Fruit fly (Drosophila melanogaster) whole organism, embryonic: ENCODE results near the gene CG32708.
A peak's percentile ranks its signal among the peaks of the same experiment; 100 is the strongest.

ENCODE experiments used
- ATbp ChIP-seq: fragments of 200-800 bp; sonication (Bioruptor generic); optimal IDR thresholded peaks from 2 replicates; lab custom pipeline; 2017; ENCODE audit warnings: missing biosample characterization, mild to moderate bottlenecking, missing genetic modification characterization, missing genetic modification reagents
- Atf-2 ChIP-seq: fragments of 200-800 bp; sonication (Bioruptor generic); optimal IDR thresholded peaks from 2 replicates; lab custom pipeline; 2016; ENCODE audit warnings: missing biosample characterization, missing genetic modification characterization
- Bdp1 ChIP-seq: fragments of 200-800 bp; sonication (Bioruptor generic); optimal IDR thresholded peaks from 3 replicates; lab custom pipeline; 2016; ENCODE audit warnings: missing biosample characterization, missing genetic modification characterization
- Blimp-1 ChIP-seq: fragments of 200-800 bp; sonication (Bioruptor generic); optimal IDR thresholded peaks from 3 replicates; lab custom pipeline; 2018; ENCODE audit warnings: missing biosample characterization, missing genetic modification characterization, mild to moderate bottlenecking, moderate library complexity, missing genetic modification reagents
- CG10267 ChIP-seq: fragments of 200-800 bp; sonication (Bioruptor generic); optimal IDR thresholded peaks from 2 replicates; lab custom pipeline; 2018; ENCODE audit warnings: missing biosample characterization, mild to moderate bottlenecking, missing genetic modification characterization, moderate library complexity
- CG10979 ChIP-seq: fragments of 200-800 bp; sonication (Bioruptor generic); optimal IDR thresholded peaks from 2 replicates; lab custom pipeline; 2018; ENCODE audit warnings: missing biosample characterization, mild to moderate bottlenecking, missing genetic modification characterization, moderate library complexity
- CG11085 ChIP-seq: fragments of 200-800 bp; sonication (Bioruptor generic); IDR thresholded peaks from 2 replicates; pipeline ENCODE4 v1.3.6; 2022; ENCODE audit warnings: missing biosample characterization, missing genetic modification characterization
- CG11695 ChIP-seq: fragments of 200-800 bp; sonication (Bioruptor generic); IDR thresholded peaks from 3 replicates; pipeline ENCODE4 v1.3.6; 2022; ENCODE audit warnings: missing biosample characterization, missing genetic modification characterization
- CG12071 ChIP-seq: fragments of 200-800 bp; sonication (Bioruptor generic); optimal IDR thresholded peaks from 3 replicates; lab custom pipeline; 2018; ENCODE audit warnings: missing biosample characterization, mild to moderate bottlenecking, missing genetic modification characterization
- CG12104 ChIP-seq: fragments of 200-800 bp; sonication (Bioruptor generic); optimal IDR thresholded peaks from 3 replicates; lab custom pipeline; 2016; ENCODE audit warnings: missing biosample characterization, missing genetic modification characterization
- CG1233 ChIP-seq: fragments of 200-800 bp; sonication (Bioruptor generic); optimal IDR thresholded peaks from 4 replicates; lab custom pipeline; 2018; ENCODE audit warnings: missing biosample characterization, mild to moderate bottlenecking, missing genetic modification characterization
- CG13775 ChIP-seq: fragments of 200-800 bp; sonication (Bioruptor generic); optimal IDR thresholded peaks from 3 replicates; lab custom pipeline; 2017; ENCODE audit warnings: missing biosample characterization, mild to moderate bottlenecking, missing genetic modification characterization
- CG14710 ChIP-seq: fragments of 200-800 bp; sonication (Bioruptor generic); optimal IDR thresholded peaks from 3 replicates; lab custom pipeline; 2019; ENCODE audit warnings: missing biosample characterization, mild to moderate bottlenecking, missing genetic modification characterization, moderate library complexity
- CG1647 ChIP-seq: fragments of 200-800 bp; sonication (Bioruptor generic); optimal IDR thresholded peaks from 3 replicates; lab custom pipeline; 2016; ENCODE audit warnings: missing biosample characterization, missing genetic modification characterization
- CG2129 ChIP-seq: fragments of 200-800 bp; sonication (Bioruptor generic); IDR thresholded peaks from 2 replicates; pipeline ENCODE4 v1.3.6; 2022; ENCODE audit warnings: missing biosample characterization, missing genetic modification characterization; ENCODE audit not compliant: partially characterized antibody
- CG3281 ChIP-seq: fragments of 200-800 bp; sonication (Bioruptor generic); optimal IDR thresholded peaks from 3 replicates; lab custom pipeline; 2017; ENCODE audit warnings: missing biosample characterization, mild to moderate bottlenecking, missing genetic modification characterization
- CG34224 ChIP-seq: fragments of 200-800 bp; sonication (Bioruptor generic); IDR thresholded peaks from 3 replicates; pipeline ENCODE4 v1.3.6; 2022; ENCODE audit warnings: missing biosample characterization, missing genetic modification characterization; ENCODE audit not compliant: partially characterized antibody
- CG34422 ChIP-seq: fragments of 200-800 bp; sonication (Bioruptor generic); IDR thresholded peaks from 3 replicates; pipeline ENCODE4 v1.3.6; 2022; ENCODE audit warnings: missing biosample characterization, missing genetic modification characterization
- CG5953 ChIP-seq: fragments of 200-800 bp; sonication (Bioruptor generic); IDR thresholded peaks from 2 replicates; pipeline ENCODE4 v1.3.6; 2022; ENCODE audit warnings: missing biosample characterization, missing genetic modification characterization
- CG8089 ChIP-seq: fragments of 200-800 bp; sonication (Bioruptor generic); optimal IDR thresholded peaks from 3 replicates; lab custom pipeline; 2016; ENCODE audit warnings: missing biosample characterization, missing genetic modification characterization
- CG8924 ChIP-seq: fragments of 200-800 bp; optimal IDR thresholded peaks from 3 replicates; lab custom pipeline; 2019; ENCODE audit warnings: missing biosample characterization, mild to moderate bottlenecking, missing genetic modification characterization, moderate library complexity
- CG9876 ChIP-seq: fragments of 200-800 bp; sonication (Bioruptor generic); optimal IDR thresholded peaks from 2 replicates; lab custom pipeline; 2016; ENCODE audit warnings: missing biosample characterization, missing genetic modification characterization
- CkIIα-i1 ChIP-seq: fragments of 200-800 bp; sonication (Bioruptor generic); IDR thresholded peaks from 2 replicates; pipeline ENCODE4 v1.3.6; 2022; ENCODE audit warnings: missing biosample characterization, missing genetic modification characterization
- D ChIP-seq, 2 experiments: fragments of 200-800 bp in 1 of 2; fragments of >200 bp in 1 of 2; sonication (Bioruptor generic) in 1 of 2; optimal IDR thresholded peaks; 2 replicates in 1 of 2; 3 replicates in 1 of 2; lab custom pipeline; 2017; ENCODE audit warnings: mild to moderate bottlenecking in 1 of 2, missing biosample characterization in 1 of 2, missing genetic modification characterization in 1 of 2, missing genetic modification reagents in 1 of 2
- Ets97D ChIP-seq: fragments of 200-800 bp; sonication (Bioruptor generic); optimal IDR thresholded peaks from 3 replicates; lab custom pipeline; 2016; ENCODE audit warnings: missing biosample characterization, missing genetic modification characterization
- Hr39 ChIP-seq: fragments of >200 bp; optimal IDR thresholded peaks from 2 replicates; lab custom pipeline; 2017
- Hr51 ChIP-seq, 2 experiments: fragments of 200-800 bp; sonication (Bioruptor generic); optimal IDR thresholded peaks; 2 replicates in 1 of 2; 3 replicates in 1 of 2; lab custom pipeline; 2016 to 2018; ENCODE audit warnings: missing biosample characterization in 2 of 2, missing genetic modification characterization in 2 of 2, mild to moderate bottlenecking in 1 of 2, moderate library complexity in 1 of 2
- MBD-R2 ChIP-seq: fragments of 200-800 bp; sonication (Bioruptor generic); IDR thresholded peaks from 2 replicates; pipeline ENCODE4 v1.3.6; 2022; ENCODE audit warnings: missing biosample characterization, missing genetic modification characterization
- Mad ChIP-seq: fragments of 200-800 bp; sonication (Bioruptor generic); optimal IDR thresholded peaks from 2 replicates; lab custom pipeline; 2016; ENCODE audit warnings: missing biosample characterization, missing genetic modification characterization
- Nf-YC ChIP-seq: fragments of 200-800 bp; optimal IDR thresholded peaks from 3 replicates; lab custom pipeline; 2019; ENCODE audit warnings: missing biosample characterization, mild to moderate bottlenecking, missing genetic modification characterization, moderate library complexity
- Side ChIP-seq: fragments of 200-800 bp; sonication (Bioruptor generic); optimal IDR thresholded peaks from 2 replicates; lab custom pipeline; 2016; ENCODE audit warnings: missing biosample characterization, missing genetic modification characterization
- Six4 ChIP-seq: fragments of 200-800 bp; sonication (Bioruptor generic); optimal IDR thresholded peaks from 2 replicates; lab custom pipeline; 2016; ENCODE audit warnings: missing biosample characterization, missing genetic modification characterization
- TFAM ChIP-seq: fragments of 200-800 bp; sonication (Bioruptor generic); optimal IDR thresholded peaks from 2 replicates; lab custom pipeline; 2017; ENCODE audit warnings: missing biosample characterization, missing genetic modification characterization, inconsistent platforms
- ara ChIP-seq: fragments of 200-800 bp; sonication (Bioruptor generic); IDR thresholded peaks from 2 replicates; pipeline ENCODE4 v1.3.6; 2022; ENCODE audit warnings: missing biosample characterization, missing genetic modification characterization
- bab2 ChIP-seq: fragments of 200-800 bp; sonication (Bioruptor generic); optimal IDR thresholded peaks from 2 replicates; lab custom pipeline; 2016; ENCODE audit warnings: missing biosample characterization, missing genetic modification characterization
- btn ChIP-seq: fragments of 200-800 bp; sonication (Bioruptor generic); optimal IDR thresholded peaks from 2 replicates; lab custom pipeline; 2016; ENCODE audit warnings: missing biosample characterization, missing genetic modification characterization
- cad ChIP-seq: fragments of >200 bp; optimal IDR thresholded peaks from 2 replicates; lab custom pipeline; 2017; ENCODE audit warnings: missing biosample characterization, missing genetic modification characterization
- chm ChIP-seq: fragments of 200-800 bp; sonication (Bioruptor generic); IDR thresholded peaks from 2 replicates; pipeline ENCODE4 v1.3.6; 2022; ENCODE audit warnings: missing biosample characterization, missing genetic modification characterization
- corto ChIP-seq: fragments of 200-800 bp; sonication (Bioruptor generic); optimal IDR thresholded peaks from 2 replicates; lab custom pipeline; 2016; ENCODE audit warnings: missing biosample characterization, mild to moderate bottlenecking, missing genetic modification characterization, moderate library complexity
- dati ChIP-seq: fragments of 200-800 bp; sonication (Bioruptor generic); IDR thresholded peaks from 2 replicates; pipeline ENCODE4 v1.3.6; 2022; ENCODE audit warnings: missing biosample characterization, missing genetic modification characterization
- fru ChIP-seq: fragments of >200 bp; optimal IDR thresholded peaks from 2 replicates; lab custom pipeline; 2017
- h ChIP-seq: fragments of >200 bp; optimal IDR thresholded peaks from 2 replicates; lab custom pipeline; 2017
- inv ChIP-seq: fragments of 200-800 bp; sonication (Bioruptor generic); IDR thresholded peaks from 2 replicates; pipeline ENCODE4 v1.3.6; 2022; ENCODE audit warnings: missing biosample characterization, missing genetic modification characterization; ENCODE audit not compliant: partially characterized antibody
- nerfin-1 ChIP-seq: fragments of 200-800 bp; sonication (Bioruptor generic); optimal IDR thresholded peaks from 3 replicates; lab custom pipeline; 2019; ENCODE audit warnings: missing biosample characterization, mild to moderate bottlenecking, missing genetic modification characterization, moderate library complexity
- run ChIP-seq: fragments of 200-800 bp; sonication (Bioruptor generic); optimal IDR thresholded peaks from 3 replicates; lab custom pipeline; 2018; ENCODE audit warnings: missing biosample characterization, mild to moderate bottlenecking, missing genetic modification characterization
- scrt ChIP-seq: fragments of 200-800 bp; sonication (Bioruptor generic); optimal IDR thresholded peaks from 2 replicates; lab custom pipeline; 2018; ENCODE audit warnings: missing biosample characterization, mild to moderate bottlenecking, missing genetic modification characterization, moderate library complexity
- sd ChIP-seq: fragments of 200-800 bp; sonication (Bioruptor generic); optimal IDR thresholded peaks from 3 replicates; lab custom pipeline; 2018; ENCODE audit warnings: missing biosample characterization, mild to moderate bottlenecking, missing genetic modification characterization, moderate library complexity
- trem ChIP-seq: fragments of 200-800 bp; optimal IDR thresholded peaks from 3 replicates; lab custom pipeline; 2019; ENCODE audit warnings: missing biosample characterization, mild to moderate bottlenecking, missing genetic modification characterization, moderate library complexity
- zen ChIP-seq: fragments of 200-800 bp; sonication (Bioruptor generic); optimal IDR thresholded peaks from 3 replicates; lab custom pipeline; 2018; ENCODE audit warnings: missing biosample characterization, mild to moderate bottlenecking, missing genetic modification characterization, moderate library complexity

The CG32708 gene

DNA sequence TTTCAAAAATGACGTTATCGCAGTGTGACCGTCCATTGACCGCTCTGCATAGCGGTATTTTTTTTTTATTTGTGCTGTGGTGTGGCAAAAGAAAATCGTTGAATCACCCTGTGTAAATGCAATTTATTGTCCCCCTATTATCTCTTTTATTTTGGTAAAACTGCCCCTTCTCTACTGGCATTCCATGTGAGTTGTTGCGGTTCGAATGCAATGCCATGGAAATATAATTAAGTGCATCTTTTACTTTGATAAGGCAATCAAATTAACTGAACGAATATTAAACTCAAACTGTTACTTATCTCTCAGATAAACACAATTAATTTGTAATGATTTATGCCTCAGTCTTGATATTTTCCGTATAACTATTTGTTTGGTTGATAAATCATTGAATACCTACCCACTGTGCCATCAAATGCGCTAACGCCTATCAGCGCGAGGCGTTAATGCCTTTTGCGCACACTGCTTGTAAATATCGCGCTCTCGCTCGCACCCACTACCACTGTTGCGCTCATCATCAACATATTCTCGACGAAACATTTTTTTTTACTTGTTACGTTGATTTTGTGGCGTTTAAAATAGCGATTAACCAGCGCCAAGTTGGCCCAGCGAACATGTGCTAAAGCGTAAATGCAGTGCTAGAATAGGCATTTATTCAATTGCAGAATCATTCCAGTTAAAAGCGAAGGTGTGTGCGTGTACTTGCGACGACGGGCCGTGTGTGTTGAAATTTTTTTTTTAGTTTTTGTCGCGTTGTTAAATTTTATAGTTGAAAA lies 23.5 kb downstream of the CG32708 start (continued):
- TF ChIP-seq Hr51 (GFP tag; optimal IDR thresholded peaks at IDR 0.05; lab: Kevin White, UChicago) (peak in 1 of 2 experiments; percentile 59), chm (GFP tag; lab: Robert Waterston, UW) (0 out of 2 replicates have a peak, but pooled peaks have one; percentile 14), zen (peak; percentile 46), CG11085 (GFP tag; lab: Robert Waterston, UW) (0 out of 2 replicates have a peak, but pooled peaks have one; percentile 13), Bdp1 (GFP tag; lab: Kevin White, UChicago) (no peak), trem (tag; lab: Kevin White, UChicago) (peak; percentile 25), h (lab: Kevin White, UChicago) (no peak), CG5953 (no peak), CG8089 (GFP tag; lab: Kevin White, UChicago) (peak; percentile 51), MBD-R2 (GFP tag; lab: Robert Waterston, UW) (peak; percentile 36; the same call in 1 of the 2 replicates), ara (GFP tag; lab: Robert Waterston, UW) (peak; percentile 22; the same call in 1 of the 2 replicates), Atf-2 (GFP tag; lab: Kevin White, UChicago) (peak; percentile 28), sd (tag; lab: Kevin White, UChicago) (no peak), CG9876 (GFP tag; lab: Kevin White, UChicago) (no peak), Ets97D (GFP tag; lab: Kevin White, UChicago) (peak; percentile 6), CG12104 (GFP tag; lab: Kevin White, UChicago) (peak; percentile 61), Nf-YC (peak; percentile 36), cad (GFP tag; lab: Kevin White, UChicago) (no peak), corto (GFP tag; lab: Kevin White, UChicago) (no peak), CG1647 (GFP tag; lab: Kevin White, UChicago) (no peak), run (tag; lab: Kevin White, UChicago) (no peak), CG13775 (GFP tag; lab: Kevin White, UChicago) (peak; percentile 67), scrt (GFP tag; lab: Kevin White, UChicago) (peak; percentile 37), CkIIα-i1 (no peak), CG3281 (GFP tag; lab: Kevin White, UChicago) (peak; percentile 28), CG10979 (tag; lab: Kevin White, UChicago) (peak; percentile 44), CG12071 (GFP tag; lab: Kevin White, UChicago) (peak; percentile 17), CG34422 (GFP tag; lab: Robert Waterston, UW) (0 out of 3 replicates have a peak, but pooled peaks have one; percentile 41), bab2 (GFP tag; lab: Kevin White, UChicago) (peak; percentile 52), nerfin-1 (peak; percentile 30), Hr39 (no peak), btn (GFP tag; lab: Kevin White, UChicago) (no peak), CG10267 (tag; lab: Kevin White, UChicago) (peak; percentile 58), CG1233 (peak; percentile 31), TFAM (GFP tag; lab: Kevin White, UChicago) (no peak), D (optimal IDR thresholded peaks at IDR 0.05; lab: Kevin White, UChicago) (no peak), D (GFP tag; optimal IDR thresholded peaks at IDR 0.05; lab: Kevin White, UChicago) (peak; percentile 27), CG34224 (GFP tag; lab: Robert Waterston, UW) (no peak), CG8924 (peak; percentile 61), Mad (GFP tag; lab: Kevin White, UChicago) (peak; percentile 49), CG2129 (GFP tag; lab: Robert Waterston, UW) (no peak), Six4 (peak; percentile 41), Side (GFP tag; lab: Kevin White, UChicago) (no peak), dati (GFP tag; lab: Robert Waterston, UW) (no peak), fru (no peak), CG14710 (tag; lab: Kevin White, UChicago) (peak; percentile 62), Blimp-1 (GFP tag; lab: Kevin White, UChicago) (peak; percentile 28), CG11695 (GFP tag; lab: Robert Waterston, UW) (peak; percentile 40; the same call in 1 of the 3 replicates), inv (peak; percentile 38; the same call in 1 of the 2 replicates), ATbp (no peak)
